Worm (Caenorhabditis elegans): ENCODE data around the gene F26G1.9.

Gene F26G1.9

ce11 chrII:4741527-4742187, 32.1 kb downstream of the F26G1.9 start, which contains the start of gene acs-11:
acs-11 (plus strand) TSS chrII:4742137.
- TF ChIP-seq Y95B8A.8 (GFP tag; IDR thresholded peaks at IDR 0.05) (no peak), madf-6 (GFP tag; IDR thresholded peaks at IDR 0.05) (peak; percentile 20; the same call in 1 of the 2 replicates), let-607 (tag; optimal IDR thresholded peaks at IDR 0.05) (no peak), nhr-80 (tag; optimal IDR thresholded peaks at IDR 0.05) (peak; percentile 45), hmg-1.2 (GFP tag; IDR thresholded peaks at IDR 0.05) (0 out of 2 replicates have a peak, but pooled peaks have one; percentile 7), nhr-120 (GFP tag; IDR thresholded peaks at IDR 0.05) (no peak), ama-1 (optimal IDR thresholded peaks at IDR 0.05) (peak; percentile 49), ama-1 (GFP tag; optimal IDR thresholded peaks at IDR 0.05) (no peak), snpc-1.1 (tag; optimal IDR thresholded peaks at IDR 0.05; ENCODE audit: insufficient read depth) (no peak), Y79H2A.3 (GFP tag; conservative IDR thresholded peaks at IDR 0.05) (no peak), ceh-58 (GFP tag; IDR thresholded peaks at IDR 0.05) (no peak), attf-3 (GFP tag; conservative IDR thresholded peaks at IDR 0.05) (no peak), mes-4 (tag; optimal IDR thresholded peaks at IDR 0.05) (no peak), xnd-1 (tag; optimal IDR thresholded peaks at IDR 0.05) (no peak), Y56A3A.18 (GFP tag; IDR thresholded peaks at IDR 0.05) (0 out of 2 replicates have a peak, but pooled peaks have one; percentile 43), C06A6.2 (GFP tag; conservative IDR thresholded peaks at IDR 0.05) (no peak), hlh-12 (tag; optimal IDR thresholded peaks at IDR 0.05) (no peak), cebp-1 (GFP tag; IDR thresholded peaks at IDR 0.05) (no peak), cebp-1 (tag; optimal IDR thresholded peaks at IDR 0.05) (peak; percentile 0), ccch-3 (GFP tag; optimal IDR thresholded peaks at IDR 0.05) (no peak)

- no peak for TF ChIP-seq attf-6 (GFP tag; IDR thresholded peaks at IDR 0.05)
- TF ChIP-seq tlf-1 (GFP tag; optimal IDR thresholded peaks at IDR 0.05): peak; percentile 20
- peak; percentile 94 for TF ChIP-seq lin-54 (GFP tag; optimal IDR thresholded peaks at IDR 0.05)
- no peak for TF ChIP-seq T07F8.4 (tag; optimal IDR thresholded peaks at IDR 0.05)
- peak; percentile 5 for TF ChIP-seq sptf-2 (GFP tag; optimal IDR thresholded peaks at IDR 0.05)
- TF ChIP-seq nhr-90 (tag; optimal IDR thresholded peaks at IDR 0.05): no peak
- TF ChIP-seq ceh-79 (tag; optimal IDR thresholded peaks at IDR 0.05): no peak
- TF ChIP-seq snpc-3.4 (tag; optimal IDR thresholded peaks at IDR 0.05): peak; percentile 9
- peak; percentile 53; the same call in 1 of the 2 replicates for TF ChIP-seq pbrm-1 (GFP tag; IDR thresholded peaks at IDR 0.05)
- TF ChIP-seq let-607 (tag; optimal IDR thresholded peaks at IDR 0.05): peak; percentile 93 to 97
- peak; percentile 79 for TF ChIP-seq lir-1 (GFP tag; conservative IDR thresholded peaks at IDR 0.05)
- no peak for TF ChIP-seq aptf-3 (GFP tag; IDR thresholded peaks at IDR 0.05)
- no peak; the same call in none of the 2 replicates for TF ChIP-seq rcor-1 (GFP tag; IDR thresholded peaks at IDR 0.05)
- TF ChIP-seq xnd-1 (tag; optimal IDR thresholded peaks at IDR 0.05): peak; percentile 21
- TF ChIP-seq snpc-1.1 (tag; optimal IDR thresholded peaks at IDR 0.05; ENCODE audit: insufficient read depth): no peak
- no peak for TF ChIP-seq egl-18 (GFP tag; IDR thresholded peaks at IDR 0.05)
- no peak for TF ChIP-seq ceh-40 (GFP tag; IDR thresholded peaks at IDR 0.05)
- peak; percentile 24 for TF ChIP-seq chd-7 (tag; optimal IDR thresholded peaks at IDR 0.05)
- peak; percentile 84 for TF ChIP-seq ZK185.1 (tag; optimal IDR thresholded peaks at IDR 0.05; ENCODE audit: poor library complexity, severe bottlenecking)
- TF ChIP-seq bed-2 (GFP tag; IDR thresholded peaks at IDR 0.05): peak; percentile 69; the same call in 1 of the 2 replicates
- peak; percentile 69 for TF ChIP-seq madf-6 (GFP tag; IDR thresholded peaks at IDR 0.05)
- no peak for TF ChIP-seq mxl-1 (tag; optimal IDR thresholded peaks at IDR 0.05)
- TF ChIP-seq let-526 (GFP tag; IDR thresholded peaks at IDR 0.05): peak; percentile 73; the same call in 1 of the 2 replicates
- TF ChIP-seq B0336.3 (GFP tag; IDR thresholded peaks at IDR 0.05): no peak
- TF ChIP-seq repo-1 (tag; optimal IDR thresholded peaks at IDR 0.05): no peak
- TF ChIP-seq unc-130 (GFP tag; optimal IDR thresholded peaks at IDR 0.05): peak; percentile 70
- TF ChIP-seq gei-17 (GFP tag; optimal IDR thresholded peaks at IDR 0.05): no peak
- peak; percentile 76; the same call in 1 of the 2 replicates for TF ChIP-seq aptf-2 (GFP tag; conservative IDR thresholded peaks at IDR 0.05)
- no peak for TF ChIP-seq T26A5.8 (tag; optimal IDR thresholded peaks at IDR 0.05)
- TF ChIP-seq pha-4 (tag; optimal IDR thresholded peaks at IDR 0.05): no peak
- TF ChIP-seq ztf-18 (tag; optimal IDR thresholded peaks at IDR 0.05): peak; percentile 27
These were observed 33.8 kb downstream of the F26G1.9 start, which contains the start of gene eas-1 for ce11 chrII:4739984-4740462. eas-1 (plus strand) TSS chrII:4740412.

Data from whole organism, young adult.